Worm (Caenorhabditis elegans): ENCODE results near the gene twk-4.

Gene twk-4

ce11 chrII:9131363-9131762 is 62.7 kb downstream of the twk-4 start, which contains the start of gene C16D2.1:
C16D2.1 (plus strand) TSS chrII:9131663.
- TF ChIP-seq unc-62 (GFP tag; optimal IDR thresholded peaks at IDR 0.05), result no peak

ce11 chrII:9130339-9130738 is 63.8 kb downstream of the twk-4 start:
- TF ChIP-seq unc-62 (GFP tag; optimal IDR thresholded peaks at IDR 0.05), result no peak

Measured in whole organism, dauer.